Fruit fly (Drosophila melanogaster) whole organism, prepupa: ENCODE data around the gene CG10702.

Experiments used
- Blimp-1 ChIP-seq: fragments of 200-800 bp; sonication (Bioruptor generic); optimal IDR thresholded peaks from 3 replicates; lab custom pipeline; 2017; ENCODE audit warnings: missing biosample characterization, missing genetic modification characterization, mild to moderate bottlenecking, moderate library complexity, missing genetic modification reagents
- CG10631 ChIP-seq: fragments of 200-800 bp; sonication (Bioruptor generic); optimal IDR thresholded peaks from 2 replicates; lab custom pipeline; 2016; ENCODE audit warnings: missing biosample characterization, missing genetic modification characterization
- CG11294 ChIP-seq: fragments of 200-800 bp; sonication (Bioruptor generic); IDR thresholded peaks from 2 replicates; pipeline ENCODE4 v1.3.6; 2022; ENCODE audit warnings: missing biosample characterization, missing genetic modification characterization
- CG11762 ChIP-seq: fragments of 200-800 bp; sonication (Bioruptor generic); optimal IDR thresholded peaks from 3 replicates; lab custom pipeline; 2016; ENCODE audit warnings: missing biosample characterization, missing genetic modification characterization; ENCODE audit not compliant: insufficient read depth
- CG11902 ChIP-seq: fragments of 200-800 bp; sonication (Bioruptor generic); optimal IDR thresholded peaks from 3 replicates; lab custom pipeline; 2016; ENCODE audit warnings: missing biosample characterization, missing genetic modification characterization
- CG15336 ChIP-seq: fragments of 200-800 bp; sonication (Bioruptor generic); IDR thresholded peaks from 2 replicates; pipeline ENCODE4 v1.3.6; 2022; ENCODE audit warnings: missing biosample characterization, missing genetic modification characterization
- CG1621 ChIP-seq: fragments of 200-800 bp; sonication (Bioruptor generic); optimal IDR thresholded peaks from 3 replicates; lab custom pipeline; 2018; ENCODE audit warnings: missing biosample characterization, mild to moderate bottlenecking, missing genetic modification characterization
- CG16779 ChIP-seq: fragments of 200-800 bp; sonication (Bioruptor generic); optimal IDR thresholded peaks from 3 replicates; lab custom pipeline; 2017; ENCODE audit warnings: missing biosample characterization, mild to moderate bottlenecking, missing genetic modification characterization
- CG3032 ChIP-seq: fragments of 200-800 bp; optimal IDR thresholded peaks from 2 replicates; lab custom pipeline; 2019; ENCODE audit warnings: missing biosample characterization, mild to moderate bottlenecking, missing genetic modification characterization, moderate library complexity
- CG32006 ChIP-seq: fragments of 200-800 bp; sonication (Bioruptor generic); optimal IDR thresholded peaks from 3 replicates; lab custom pipeline; 2017; ENCODE audit warnings: missing biosample characterization, mild to moderate bottlenecking, missing genetic modification characterization
- CG34406 ChIP-seq: fragments of 200-800 bp; sonication (Bioruptor generic); optimal IDR thresholded peaks from 3 replicates; lab custom pipeline; 2016; ENCODE audit warnings: missing biosample characterization, missing genetic modification characterization
- CG3919 ChIP-seq: fragments of 200-800 bp; sonication (Bioruptor generic); optimal IDR thresholded peaks from 3 replicates; lab custom pipeline; 2016; ENCODE audit warnings: missing biosample characterization, missing genetic modification characterization
- CG4318 ChIP-seq: fragments of 200-800 bp; sonication (Bioruptor generic); optimal IDR thresholded peaks from 3 replicates; lab custom pipeline; 2017; ENCODE audit warnings: missing biosample characterization, mild to moderate bottlenecking, missing genetic modification characterization
- CG6163 ChIP-seq: fragments of 200-800 bp; sonication (Bioruptor generic); IDR thresholded peaks from 3 replicates; pipeline ENCODE4 v1.3.6; 2022; ENCODE audit warnings: missing biosample characterization, missing genetic modification characterization
- CG6276 ChIP-seq: fragments of 200-800 bp; sonication (Bioruptor generic); optimal IDR thresholded peaks from 2 replicates; lab custom pipeline; 2017; ENCODE audit warnings: missing biosample characterization, mild to moderate bottlenecking, missing genetic modification characterization
- CG6792 ChIP-seq: fragments of 200-800 bp; sonication (Bioruptor generic); optimal IDR thresholded peaks from 3 replicates; lab custom pipeline; 2016; ENCODE audit warnings: missing biosample characterization, missing genetic modification characterization
- CG6808 ChIP-seq: fragments of 200-800 bp; sonication (Bioruptor generic); optimal IDR thresholded peaks from 3 replicates; lab custom pipeline; 2017; ENCODE audit warnings: missing biosample characterization, missing genetic modification characterization, mild to moderate bottlenecking, moderate library complexity, missing genetic modification reagents
- CG6854 ChIP-seq: fragments of 200-800 bp; sonication (Bioruptor generic); optimal IDR thresholded peaks from 2 replicates; lab custom pipeline; 2017; ENCODE audit warnings: missing biosample characterization, mild to moderate bottlenecking, missing genetic modification characterization
- CG7368 ChIP-seq: fragments of 200-800 bp; sonication (Bioruptor generic); optimal IDR thresholded peaks from 3 replicates; lab custom pipeline; 2016; ENCODE audit warnings: missing biosample characterization, missing genetic modification characterization
- CG8119 ChIP-seq: fragments of 200-800 bp; sonication (Bioruptor generic); IDR thresholded peaks from 3 replicates; pipeline ENCODE4 v1.3.6; 2022; ENCODE audit warnings: missing biosample characterization, missing genetic modification characterization
- CG8632 ChIP-seq: fragments of 200-800 bp; sonication (Bioruptor generic); optimal IDR thresholded peaks from 3 replicates; lab custom pipeline; 2016; ENCODE audit warnings: missing biosample characterization, missing genetic modification characterization
- CG9139 ChIP-seq: fragments of 200-800 bp; sonication (Bioruptor generic); optimal IDR thresholded peaks from 3 replicates; lab custom pipeline; 2017; ENCODE audit warnings: missing biosample characterization, mild to moderate bottlenecking, missing genetic modification characterization
- Eip75B ChIP-seq: fragments of 200-800 bp; sonication (Bioruptor generic); optimal IDR thresholded peaks from 3 replicates; lab custom pipeline; 2016; ENCODE audit warnings: missing biosample characterization, missing genetic modification characterization
- Eip78C ChIP-seq: fragments of 200-800 bp; sonication (Bioruptor generic); peaks from one replicate; lab custom pipeline; 2016; ENCODE audit warnings: missing biosample characterization, missing genetic modification characterization
- Eip93F ChIP-seq: fragments of 200-800 bp; sonication (Bioruptor generic); optimal IDR thresholded peaks from 2 replicates; lab custom pipeline; 2016; ENCODE audit warnings: missing biosample characterization, mild to moderate bottlenecking, missing genetic modification characterization
- Ets21C ChIP-seq: fragments of 200-800 bp; sonication (Bioruptor generic); optimal IDR thresholded peaks from 3 replicates; lab custom pipeline; 2016; ENCODE audit warnings: missing biosample characterization, missing genetic modification characterization
- Ets96B ChIP-seq: fragments of 200-800 bp; optimal IDR thresholded peaks from 2 replicates; lab custom pipeline; 2019; ENCODE audit warnings: missing biosample characterization, mild to moderate bottlenecking, missing genetic modification characterization, moderate library complexity
- Hr38 ChIP-seq: sonication (Bioruptor generic); optimal IDR thresholded peaks from 2 replicates; lab custom pipeline; 2016; ENCODE audit warnings: missing biosample characterization, missing genetic modification characterization
- Hr39 ChIP-seq: fragments of 200-800 bp; sonication (Bioruptor generic); optimal IDR thresholded peaks from 2 replicates; lab custom pipeline; 2016; ENCODE audit warnings: missing biosample characterization, missing genetic modification characterization
- Hr4 ChIP-seq: fragments of 200-800 bp; sonication (Bioruptor generic); optimal IDR thresholded peaks from 3 replicates; lab custom pipeline; 2016; ENCODE audit warnings: missing biosample characterization, missing genetic modification characterization
- Lpt ChIP-seq: fragments of 200-800 bp; sonication (Bioruptor generic); optimal IDR thresholded peaks from 3 replicates; lab custom pipeline; 2016; ENCODE audit warnings: missing biosample characterization, missing genetic modification characterization
- Met ChIP-seq: fragments of 200-800 bp; sonication (Bioruptor generic); optimal IDR thresholded peaks from 3 replicates; lab custom pipeline; 2016; ENCODE audit warnings: missing biosample characterization, missing genetic modification characterization
- OdsH ChIP-seq: fragments of 200-800 bp; sonication (Bioruptor generic); optimal IDR thresholded peaks from 3 replicates; lab custom pipeline; 2016; ENCODE audit warnings: missing biosample characterization, missing genetic modification characterization
- Sox15 ChIP-seq: fragments of 200-800 bp; sonication (Bioruptor generic); optimal IDR thresholded peaks from 3 replicates; lab custom pipeline; 2016; ENCODE audit warnings: missing biosample characterization, missing genetic modification characterization
- achi ChIP-seq: fragments of 200-800 bp; sonication (Bioruptor generic); optimal IDR thresholded peaks from 3 replicates; lab custom pipeline; 2016; ENCODE audit warnings: missing biosample characterization, missing genetic modification characterization
- acj6 ChIP-seq: fragments of 200-800 bp; sonication (Bioruptor generic); optimal IDR thresholded peaks from 3 replicates; lab custom pipeline; 2016; ENCODE audit warnings: missing biosample characterization, missing genetic modification characterization
- cyc ChIP-seq: fragments of 200-800 bp; sonication (Bioruptor generic); optimal IDR thresholded peaks from 3 replicates; lab custom pipeline; 2016; ENCODE audit warnings: missing biosample characterization, missing genetic modification characterization
- dac ChIP-seq: fragments of 200-800 bp; sonication (Bioruptor generic); optimal IDR thresholded peaks from 2 replicates; lab custom pipeline; 2017; ENCODE audit warnings: missing biosample characterization, mild to moderate bottlenecking, missing genetic modification characterization
- dsx ChIP-seq: fragments of 200-800 bp; optimal IDR thresholded peaks from 3 replicates; lab custom pipeline; 2019; ENCODE audit warnings: missing biosample characterization, mild to moderate bottlenecking, missing genetic modification characterization, moderate library complexity; ENCODE audit not compliant: poor library complexity, severe bottlenecking
- eg ChIP-seq: fragments of 200-800 bp; sonication (Bioruptor generic); IDR thresholded peaks from 3 replicates; pipeline ENCODE4 v1.3.6; 2022; ENCODE audit warnings: missing biosample characterization, missing genetic modification characterization
- esn ChIP-seq: fragments of 200-800 bp; sonication (Bioruptor generic); optimal IDR thresholded peaks from 2 replicates; lab custom pipeline; 2016; ENCODE audit warnings: missing biosample characterization, mild to moderate bottlenecking, missing genetic modification characterization, moderate library complexity
- fd85E ChIP-seq: fragments of 200-800 bp; sonication (Bioruptor generic); optimal IDR thresholded peaks from 3 replicates; lab custom pipeline; 2016; ENCODE audit warnings: missing biosample characterization, missing genetic modification characterization
- fkh ChIP-seq: fragments of 200-800 bp; sonication (Bioruptor generic); optimal IDR thresholded peaks from 3 replicates; lab custom pipeline; 2017; ENCODE audit warnings: missing biosample characterization, mild to moderate bottlenecking, missing genetic modification characterization, moderate library complexity
- lz ChIP-seq: fragments of 200-800 bp; sonication (Bioruptor generic); optimal IDR thresholded peaks from 3 replicates; lab custom pipeline; 2016; ENCODE audit warnings: missing biosample characterization, missing genetic modification characterization
- net ChIP-seq: fragments of 200-800 bp; sonication (Bioruptor generic); optimal IDR thresholded peaks from 3 replicates; lab custom pipeline; 2016; ENCODE audit warnings: missing biosample characterization, missing genetic modification characterization
- pdm3 ChIP-seq: fragments of 200-800 bp; sonication (Bioruptor generic); optimal IDR thresholded peaks from 3 replicates; lab custom pipeline; 2016; ENCODE audit warnings: missing biosample characterization, missing genetic modification characterization
- salr ChIP-seq, 2 experiments: fragments of 200-800 bp; sonication (Bioruptor generic); optimal IDR thresholded peaks; 3 replicates each; lab custom pipeline; 2016 to 2018; ENCODE audit warnings: missing biosample characterization in 2 of 2, missing genetic modification characterization in 2 of 2, mild to moderate bottlenecking in 1 of 2
- ss ChIP-seq, 2 experiments: fragments of 200-800 bp; sonication (Bioruptor generic); optimal IDR thresholded peaks; 2 replicates in 1 of 2; 3 replicates in 1 of 2; lab custom pipeline; 2017 to 2018; ENCODE audit warnings: mild to moderate bottlenecking in 2 of 2, missing biosample characterization in 2 of 2, missing genetic modification characterization in 2 of 2, moderate library complexity in 1 of 2
- svp ChIP-seq: fragments of 200-800 bp; sonication (Bioruptor generic); peaks from one replicate; lab custom pipeline; 2016; ENCODE audit warnings: missing biosample characterization, missing genetic modification characterization
- topi ChIP-seq: fragments of 200-800 bp; sonication (Bioruptor generic); optimal IDR thresholded peaks from 3 replicates; lab custom pipeline; 2016; ENCODE audit warnings: missing biosample characterization, missing genetic modification characterization
- vri ChIP-seq: fragments of 200-800 bp; sonication (Bioruptor generic); optimal IDR thresholded peaks from 3 replicates; lab custom pipeline; 2016; ENCODE audit warnings: missing biosample characterization, mild to moderate bottlenecking, missing genetic modification characterization

The CG10702 gene

DNA sequence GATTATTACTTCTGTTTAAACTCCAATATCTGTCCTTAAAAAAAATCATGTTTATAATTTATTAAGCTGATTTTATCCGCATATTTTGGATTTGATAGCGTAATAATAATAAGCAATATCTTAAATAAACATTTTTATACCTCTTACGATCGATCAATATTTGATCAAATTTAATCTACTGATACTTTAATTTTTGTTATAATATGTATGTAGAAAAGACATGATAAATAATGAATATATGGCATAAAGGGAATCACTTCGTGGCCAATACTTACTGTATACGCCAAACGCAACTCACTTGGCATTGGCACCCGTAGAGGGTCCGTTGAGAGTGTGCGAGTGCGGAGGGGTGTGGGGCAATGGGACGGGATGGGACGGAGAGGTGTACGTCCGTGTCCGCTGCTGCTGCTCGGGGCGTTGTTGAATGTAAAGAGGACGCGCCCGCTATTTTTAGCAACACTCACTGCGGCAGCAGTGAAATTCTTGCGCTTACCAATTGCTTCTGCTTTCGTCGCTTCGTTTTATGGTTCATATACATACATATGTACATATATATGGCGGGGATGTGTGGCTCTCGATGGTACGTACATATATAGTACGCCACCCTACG lies 33.4 kb downstream of the CG10702 start:
- TF ChIP-seq fd85E (GFP tag; lab: Kevin White, UChicago) (no peak), CG8119 (GFP tag; lab: Robert Waterston, UW) (no peak), net (GFP tag; lab: Kevin White, UChicago) (no peak), CG7368 (GFP tag; lab: Kevin White, UChicago) (no peak), Lpt (GFP tag; lab: Kevin White, UChicago) (peak; percentile 51), Hr38 (GFP tag; lab: Kevin White, UChicago) (no peak), CG11762 (GFP tag; lab: Kevin White, UChicago) (no peak), CG9139 (GFP tag; lab: Kevin White, UChicago) (no peak), Blimp-1 (GFP tag; lab: Kevin White, UChicago) (no peak), pdm3 (GFP tag; lab: Kevin White, UChicago) (peak; percentile 31), lz (no peak), CG11902 (no peak), Hr39 (GFP tag; lab: Kevin White, UChicago) (no peak), CG32006 (GFP tag; lab: Kevin White, UChicago) (peak; percentile 34), salr (GFP tag; optimal IDR thresholded peaks at IDR 0.05; lab: Kevin White, UChicago) (no peak), acj6 (peak; percentile 10), Eip93F (GFP tag; lab: Kevin White, UChicago) (no peak), achi (GFP tag; lab: Kevin White, UChicago) (peak; percentile 8), Ets96B (tag; lab: Kevin White, UChicago) (no peak), CG1621 (peak; percentile 48), dsx (no peak), dac (no peak), CG6854 (no peak), CG16779 (tag; lab: Kevin White, UChicago) (no peak), Eip75B (no peak), CG8632 (GFP tag; lab: Kevin White, UChicago) (peak; percentile 14), CG15336 (GFP tag; lab: Robert Waterston, UW) (no peak), ss (GFP tag; optimal IDR thresholded peaks at IDR 0.05; lab: Kevin White, UChicago) (peak in 1 of 2 experiments; percentile 7), Met (no peak), Eip78C (peak; percentile 82), CG6276 (peak; percentile 1), CG10631 (GFP tag; lab: Kevin White, UChicago) (no peak), esn (GFP tag; lab: Kevin White, UChicago) (peak; percentile 14), cyc (no peak), CG3032 (tag; lab: Kevin White, UChicago) (no peak), fkh (GFP tag; lab: Kevin White, UChicago) (no peak), CG11294 (no peak), CG34406 (GFP tag; lab: Kevin White, UChicago) (no peak), CG6792 (GFP tag; lab: Kevin White, UChicago) (no peak), topi (GFP tag; lab: Kevin White, UChicago) (no peak), vri (GFP tag; lab: Kevin White, UChicago) (no peak), OdsH (GFP tag; lab: Kevin White, UChicago) (no peak), eg (GFP tag; lab: Robert Waterston, UW) (no peak), Sox15 (GFP tag; lab: Kevin White, UChicago) (no peak), CG4318 (no peak), CG3919 (peak; percentile 11), svp (peak; percentile 54), CG6808 (GFP tag; lab: Kevin White, UChicago) (no peak), Hr4 (GFP tag; lab: Kevin White, UChicago) (no peak), Ets21C (GFP tag; lab: Kevin White, UChicago) (no peak), CG6163 (no peak)
